Worm (Caenorhabditis elegans) whole organism, midembryonic: ENCODE results near the gene F22E5.9.

Experiments
- cog-1 ChIP-seq: sonication (generic microtip); optimal IDR thresholded peaks from 2 replicates; lab custom pipeline; 2016; ENCODE audit warnings: missing genetic modification characterization, missing compliant biosample characterization
- med-1 ChIP-seq: sonication (generic microtip); optimal IDR thresholded peaks from 2 replicates; lab custom pipeline; 2017; ENCODE audit warnings: missing genetic modification characterization, mild to moderate bottlenecking, missing compliant biosample characterization, antibody characterized with exemption, missing genetic modification reagents; ENCODE audit not compliant: insufficient read depth
- ref-1 ChIP-seq: fragments of 200-800 bp; sonication (Bioruptor generic); conservative IDR thresholded peaks from 2 replicates; pipeline ENCODE4 v1.3.6; 2022; ENCODE audit warnings: missing genetic modification reagents, missing genetic modification characterization, missing compliant biosample characterization

ce11 chrII:2684208-2684607, 46.0 kb downstream of the F22E5.9 start, which contains the start of gene ceh-87:
- TF ChIP-seq med-1 (GFP tag; lab: Kevin White, UChicago), result no peak
- no peak for TF ChIP-seq cog-1 (tag; lab: Kevin White, UChicago)
- no peak for TF ChIP-seq ref-1 (GFP tag; lab: Robert Waterston, UW)
